Fruit fly (Drosophila melanogaster) whole organism, wandering third instar larva: ENCODE results near the gene Hand.

ENCODE experiments used
- Abd-B ChIP-seq: fragments of >200 bp; optimal IDR thresholded peaks from 2 replicates; lab custom pipeline; 2017; ENCODE audit warnings: missing biosample characterization, missing genetic modification characterization
- CG9705 ChIP-seq: fragments of 200-800 bp; sonication (Bioruptor generic); optimal IDR thresholded peaks from 2 replicates; lab custom pipeline; 2018; ENCODE audit warnings: missing biosample characterization, mild to moderate bottlenecking, missing genetic modification characterization
- Dfd ChIP-seq: fragments of >200 bp; optimal IDR thresholded peaks from 2 replicates; lab custom pipeline; 2017; ENCODE audit warnings: missing biosample characterization, missing genetic modification characterization
- HLH106 ChIP-seq: fragments of 200-800 bp; optimal IDR thresholded peaks from 3 replicates; lab custom pipeline; 2019; ENCODE audit warnings: missing biosample characterization, mild to moderate bottlenecking, missing genetic modification characterization, moderate library complexity
- Hr83 ChIP-seq: fragments of 200-300 bp; sonication (Bioruptor generic); optimal IDR thresholded peaks from 2 replicates; lab custom pipeline; 2016; ENCODE audit warnings: missing biosample characterization, mild to moderate bottlenecking, missing genetic modification characterization, moderate library complexity; ENCODE audit not compliant: poor library complexity, severe bottlenecking
- OdsH ChIP-seq: fragments of 200-800 bp; sonication (Bioruptor generic); optimal IDR thresholded peaks from 2 replicates; lab custom pipeline; 2016; ENCODE audit warnings: missing biosample characterization, mild to moderate bottlenecking, missing genetic modification characterization
- dmrt93B ChIP-seq: fragments of 200-800 bp; sonication (Bioruptor generic); optimal IDR thresholded peaks from 2 replicates; lab custom pipeline; 2018; ENCODE audit warnings: missing biosample characterization, mild to moderate bottlenecking, missing genetic modification characterization
- fru ChIP-seq: fragments of 200-800 bp; sonication (Bioruptor generic); optimal IDR thresholded peaks from 3 replicates; lab custom pipeline; 2016; ENCODE audit warnings: missing biosample characterization, mild to moderate bottlenecking, missing genetic modification characterization
- pan ChIP-seq: fragments of >200 bp; optimal IDR thresholded peaks from 2 replicates; lab custom pipeline; 2017
- usp ChIP-seq: fragments of >200 bp; optimal IDR thresholded peaks from 2 replicates; lab custom pipeline; 2017; ENCODE audit warnings: missing biosample characterization, missing genetic modification characterization

DNA sequence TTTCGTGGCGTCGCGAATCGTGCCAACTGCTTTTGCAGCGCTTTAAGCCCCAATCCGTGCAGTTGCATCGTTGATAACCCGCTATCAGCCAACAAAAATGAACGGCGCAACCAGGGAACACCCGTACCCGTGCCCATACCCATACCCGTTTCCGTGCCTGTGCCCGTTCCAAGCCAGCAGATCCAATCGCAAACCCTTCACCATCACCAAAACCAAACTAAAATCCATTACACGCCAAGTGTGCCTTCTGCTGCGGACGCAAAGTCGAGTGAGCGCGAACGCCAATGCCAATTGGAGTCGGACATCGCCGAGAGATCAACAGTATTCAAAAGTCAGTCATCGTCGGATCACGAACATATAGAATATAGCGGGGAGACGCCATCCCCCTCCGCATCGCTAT lies 39.0 kb upstream of the Hand start:
- TF ChIP-seq usp (no peak), Hr83 (GFP tag; lab: Kevin White, UChicago) (no peak), fru (GFP tag; lab: Kevin White, UChicago) (no peak), CG9705 (GFP tag; lab: Kevin White, UChicago) (no peak), HLH106 (tag; lab: Kevin White, UChicago) (no peak), OdsH (GFP tag; lab: Kevin White, UChicago) (no peak), Dfd (GFP tag; lab: Kevin White, UChicago) (no peak), Abd-B (GFP tag; lab: Kevin White, UChicago) (no peak), pan (lab: Kevin White, UChicago) (no peak), dmrt93B (GFP tag; lab: Kevin White, UChicago) (no peak)
